Worm (Caenorhabditis elegans): ENCODE data around the gene utp-20.

Gene utp-20

DNA sequence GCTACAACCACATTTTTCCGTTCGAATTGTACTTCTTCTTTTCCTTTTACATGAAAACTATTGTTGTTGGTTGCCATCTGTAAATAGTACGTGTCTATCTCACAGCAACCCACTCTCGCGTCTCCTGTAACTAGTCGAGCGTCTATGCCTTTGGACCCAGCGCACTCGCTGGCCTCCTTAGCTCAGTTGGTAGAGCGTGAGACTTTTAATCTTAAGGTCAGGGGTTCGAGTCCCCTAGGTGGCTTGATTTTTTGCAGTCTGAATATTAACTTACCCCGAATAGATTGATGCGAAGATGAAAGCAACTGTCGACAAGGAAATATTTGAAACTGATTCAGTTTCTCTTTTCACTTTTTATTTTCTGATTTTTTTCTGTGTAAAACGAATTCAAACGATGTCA is 28.9 kb downstream of the utp-20 start, which contains the start of gene mpz-3:
TSS of gene mpz-3 (minus strand) at position 320 of the 400 bp plus-strand sequence.
- TF ChIP-seq tbx-2 (tag; optimal IDR thresholded peaks at IDR 0.05): peak; percentile 8
- TF ChIP-seq ama-1 (optimal IDR thresholded peaks at IDR 0.05): peak; percentile 23
- peak; percentile 73 for TF ChIP-seq lin-39 (tag; optimal IDR thresholded peaks at IDR 0.05)
- no peak for TF ChIP-seq ceh-82 (tag; optimal IDR thresholded peaks at IDR 0.05)
- TF ChIP-seq elt-2 (tag; optimal IDR thresholded peaks at IDR 0.05): peak; percentile 17
- TF ChIP-seq pha-4 (tag; optimal IDR thresholded peaks at IDR 0.05): peak; percentile 56
- TF ChIP-seq nfya-1 (tag; optimal IDR thresholded peaks at IDR 0.05; ENCODE audit: insufficient read depth): peak; percentile 9
- TF ChIP-seq egl-5 (tag; optimal IDR thresholded peaks at IDR 0.05): no peak
- TF ChIP-seq fkh-2 (tag; optimal IDR thresholded peaks at IDR 0.05): no peak
- no peak for TF ChIP-seq elt-3 (tag; optimal IDR thresholded peaks at IDR 0.05)
- TF ChIP-seq nhr-43 (tag; optimal IDR thresholded peaks at IDR 0.05; ENCODE audit: poor library complexity, severe bottlenecking): peak; percentile 56
- TF ChIP-seq lsy-12 (tag; optimal IDR thresholded peaks at IDR 0.05): peak; percentile 42
- no peak for TF ChIP-seq zag-1 (tag; optimal IDR thresholded peaks at IDR 0.05)

DNA sequence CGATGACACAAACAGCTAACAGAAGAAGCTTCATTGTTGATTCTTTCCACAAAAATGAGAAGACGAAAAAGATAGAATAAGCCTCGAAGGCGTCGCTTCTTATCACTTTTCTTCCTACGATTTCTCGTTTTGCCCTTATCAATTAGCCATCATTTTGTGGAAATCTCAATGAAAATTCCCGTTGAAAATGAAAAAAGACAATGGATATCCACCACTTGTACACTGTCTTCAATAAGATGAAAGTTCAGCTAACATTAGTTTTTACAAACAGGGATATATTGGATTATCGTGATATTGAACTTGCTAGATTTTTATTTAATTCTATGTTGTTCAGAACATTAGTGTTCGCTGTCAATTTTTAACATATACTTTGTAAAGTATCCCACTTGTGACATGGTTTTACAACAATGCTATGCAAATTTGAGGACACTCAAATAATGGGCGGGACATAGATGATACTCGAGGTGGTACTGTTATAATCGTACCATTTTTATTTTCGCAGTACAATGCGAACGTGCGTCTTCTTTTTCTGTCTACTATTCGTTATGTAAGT is 30.5 kb downstream of the utp-20 start, which contains the start of the genes F18C5.5 and F18C5.9:
TSS of gene F18C5.5 (minus strand) at position 101 of the 553 bp plus-strand sequence.
TSS of gene F18C5.9 (plus strand) at position 503 of the 553 bp plus-strand sequence.
- TF ChIP-seq nhr-67 (tag; optimal IDR thresholded peaks at IDR 0.05) (no peak), nhr-77 (tag; optimal IDR thresholded peaks at IDR 0.05) (no peak)

DNA sequence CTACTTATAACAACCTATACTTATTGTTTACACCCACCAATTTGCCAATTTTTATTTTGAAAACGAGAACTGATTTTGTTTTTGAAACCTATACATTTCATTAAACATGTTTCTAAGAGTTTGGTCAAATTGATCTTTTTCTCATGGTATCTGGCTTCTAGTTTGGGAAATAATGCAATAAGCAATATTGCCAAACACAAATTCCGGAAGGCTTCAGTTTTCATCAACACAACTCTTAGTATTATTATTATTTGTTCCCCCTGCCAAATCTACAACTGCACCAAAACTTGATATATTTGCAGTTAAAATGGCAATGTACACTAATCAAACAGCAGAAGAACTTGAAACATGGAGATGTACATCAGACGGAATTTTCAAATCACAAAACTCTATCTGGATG is 32.5 kb downstream of the utp-20 start, which contains the start of gene sra-27:
TSS of gene sra-27 (plus strand) at position 301 of the 400 bp plus-strand sequence.
- TF ChIP-seq lin-39 (tag; optimal IDR thresholded peaks at IDR 0.05): no peak
- no peak for TF ChIP-seq ztf-11 (tag; optimal IDR thresholded peaks at IDR 0.05)
- TF ChIP-seq elt-2 (tag; optimal IDR thresholded peaks at IDR 0.05): no peak
- no peak for TF ChIP-seq ztf-4 (tag; optimal IDR thresholded peaks at IDR 0.05)
- no peak for TF ChIP-seq unc-39 (tag; optimal IDR thresholded peaks at IDR 0.05)
- no peak for TF ChIP-seq pqm-1 (tag; optimal IDR thresholded peaks at IDR 0.05)

DNA sequence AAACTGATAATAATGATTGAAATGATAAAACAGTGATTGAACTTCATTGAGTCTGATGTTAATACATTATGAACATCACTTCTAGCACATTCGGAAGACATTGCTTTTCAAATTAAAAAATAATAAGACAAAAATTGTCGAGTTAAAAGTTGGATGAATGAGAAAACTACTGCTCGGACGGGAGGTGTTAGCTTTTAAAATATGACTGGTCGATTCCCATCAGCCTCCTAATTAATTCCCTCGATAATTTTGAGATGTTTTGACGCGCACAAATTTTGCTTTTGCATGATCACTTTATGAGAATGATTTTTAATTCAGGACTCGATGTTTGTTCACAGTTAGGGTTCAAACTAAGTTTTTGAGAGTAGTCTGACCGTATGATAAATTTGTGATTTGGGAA is 37.5 kb downstream of the utp-20 start, which contains the start of gene sra-28:
TSS of gene sra-28 (minus strand) at position 101 of the 400 bp plus-strand sequence.
- no peak for TF ChIP-seq tbx-2 (tag; optimal IDR thresholded peaks at IDR 0.05)
- TF ChIP-seq hmg-11 (tag; optimal IDR thresholded peaks at IDR 0.05): no peak
- no peak for TF ChIP-seq mdl-1 (tag; optimal IDR thresholded peaks at IDR 0.05)
- TF ChIP-seq mml-1 (tag; optimal IDR thresholded peaks at IDR 0.05): no peak
- TF ChIP-seq jun-1 (tag; optimal IDR thresholded peaks at IDR 0.05): no peak
- no peak for TF ChIP-seq lsy-12 (tag; optimal IDR thresholded peaks at IDR 0.05)
- no peak for TF ChIP-seq elt-2 (tag; optimal IDR thresholded peaks at IDR 0.05)
- no peak for TF ChIP-seq nhr-67 (tag; optimal IDR thresholded peaks at IDR 0.05)
- no peak for TF ChIP-seq fkh-2 (tag; optimal IDR thresholded peaks at IDR 0.05)
- no peak for TF ChIP-seq R02D3.7 (tag; optimal IDR thresholded peaks at IDR 0.05)
- TF ChIP-seq ama-1 (optimal IDR thresholded peaks at IDR 0.05): no peak
- no peak for TF ChIP-seq daf-12 (tag; optimal IDR thresholded peaks at IDR 0.05)
- no peak for TF ChIP-seq nhr-76 (tag; optimal IDR thresholded peaks at IDR 0.05)
- no peak for TF ChIP-seq nhr-77 (tag; optimal IDR thresholded peaks at IDR 0.05)

ce11 chrII:6575647-6576046 is 39.5 kb downstream of the utp-20 start, which contains the start of gene sra-29:
sra-29 (minus strand) TSS chrII:6575747.
- TF ChIP-seq aly-2 (tag; optimal IDR thresholded peaks at IDR 0.05): no peak

- TF ChIP-seq ceh-28 (tag; optimal IDR thresholded peaks at IDR 0.05) (no peak), unc-39 (tag; optimal IDR thresholded peaks at IDR 0.05) (no peak), ZK546.5 (tag; optimal IDR thresholded peaks at IDR 0.05) (no peak), elt-3 (tag; optimal IDR thresholded peaks at IDR 0.05) (no peak), ceh-16 (tag; optimal IDR thresholded peaks at IDR 0.05) (no peak), R02D3.7 (tag; optimal IDR thresholded peaks at IDR 0.05) (no peak)
Measured at ce11 chrII:6578378-6578777, 42.2 kb downstream of the utp-20 start, which contains the start of gene sra-31. sra-31 (minus strand) TSS chrII:6578478.

Data from whole organism, L3 larva.